Comparison of ENCODE assay signal across 1 fruit fly cellular context in the genomic region with DNA sequence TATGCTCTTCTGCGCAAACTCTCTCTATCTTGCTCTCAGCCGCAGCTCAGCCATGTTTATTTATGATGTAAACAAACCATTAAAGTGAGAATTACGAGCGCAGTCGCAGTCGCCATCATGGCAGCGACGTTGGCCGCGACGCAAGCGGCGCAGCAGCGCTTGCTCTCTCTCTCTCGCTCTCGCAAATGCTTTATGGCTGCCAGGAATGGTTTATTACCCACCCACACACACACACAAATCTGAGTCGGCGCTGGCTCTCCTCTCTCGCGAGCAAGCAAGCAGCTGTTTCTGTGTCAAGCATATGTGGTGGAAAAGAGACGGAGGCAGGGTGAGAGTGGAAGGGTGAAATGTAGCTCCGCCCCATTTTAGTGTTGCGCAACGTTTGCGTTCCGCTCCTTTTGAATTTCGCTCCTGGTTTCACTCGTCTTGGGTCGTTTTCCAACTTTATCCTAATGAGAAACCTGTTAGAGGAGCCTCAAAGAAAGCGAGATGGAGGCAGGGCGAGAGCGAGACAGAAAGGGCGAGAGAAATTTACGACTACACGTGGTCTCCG.
TF ChIP-seq lines count a peak whose summit lies in the region.

No protein-coding gene starts in this region.

TF ChIP-seq in whole organism, embryonic, 481 proteins besides CTCF, POLR2A, EP300 and RAD21 (continued from another document and continues in another):
- no peak for TF ChIP-seq CG12299 (tag; optimal IDR thresholded peaks at IDR 0.05; lab: Kevin White, UChicago)
- no peak for TF ChIP-seq MBD-R2 (GFP tag; IDR thresholded peaks at IDR 0.05; lab: Robert Waterston, UW)
- TF ChIP-seq CG18476 (GFP tag; optimal IDR thresholded peaks at IDR 0.05; lab: Kevin White, UChicago): no peak
- TF ChIP-seq ham (GFP tag; IDR thresholded peaks at IDR 0.05; lab: Robert Waterston, UW): no peak
- TF ChIP-seq CG1647 (GFP tag; optimal IDR thresholded peaks at IDR 0.05; lab: Kevin White, UChicago): no peak
- TF ChIP-seq ab (GFP tag; optimal IDR thresholded peaks at IDR 0.05; lab: Kevin White, UChicago): no peak
- no peak for TF ChIP-seq Optix (GFP tag; IDR thresholded peaks at IDR 0.05; lab: Robert Waterston, UW)
- no peak for TF ChIP-seq gfzf (GFP tag; optimal IDR thresholded peaks at IDR 0.05; lab: Kevin White, UChicago)
- no peak for TF ChIP-seq tio (GFP tag; optimal IDR thresholded peaks at IDR 0.05; lab: Kevin White, UChicago)
- TF ChIP-seq Side (GFP tag; optimal IDR thresholded peaks at IDR 0.05; lab: Kevin White, UChicago): no peak
- TF ChIP-seq CG17361 (GFP tag; IDR thresholded peaks at IDR 0.05; lab: Robert Waterston, UW): no peak
- no peak for TF ChIP-seq MESR4 (GFP tag; optimal IDR thresholded peaks at IDR 0.05; lab: Kevin White, UChicago)
- no peak for TF ChIP-seq CG10979 (tag; optimal IDR thresholded peaks at IDR 0.05; lab: Kevin White, UChicago)
- TF ChIP-seq psq (GFP tag; optimal IDR thresholded peaks at IDR 0.05; lab: Kevin White, UChicago): no peak
- no peak; the same call in 1 of the 2 replicates for TF ChIP-seq CG17328 (GFP tag; IDR thresholded peaks at IDR 0.05; lab: Robert Waterston, UW)
- TF ChIP-seq CG14860 (GFP tag; IDR thresholded peaks at IDR 0.05; lab: Robert Waterston, UW; ENCODE audit: partially characterized antibody): 0 out of 3 replicates have a peak, but pooled peaks have one; percentile 29
- TF ChIP-seq Blimp-1 (GFP tag; optimal IDR thresholded peaks at IDR 0.05; lab: Kevin White, UChicago): no peak
- TF ChIP-seq CG6272 (GFP tag; IDR thresholded peaks at IDR 0.05; lab: Robert Waterston, UW): no peak
- TF ChIP-seq CG8765 (GFP tag; IDR thresholded peaks at IDR 0.05; lab: Robert Waterston, UW): 0 out of 2 replicates have a peak, but pooled peaks have one; percentile 16
- TF ChIP-seq Poxn (GFP tag; IDR thresholded peaks at IDR 0.05; lab: Robert Waterston, UW): no peak
- TF ChIP-seq dan (GFP tag; IDR thresholded peaks at IDR 0.05; lab: Robert Waterston, UW): no peak
- TF ChIP-seq E2f2 (GFP tag; IDR thresholded peaks at IDR 0.05; lab: Robert Waterston, UW): no peak; the same call in 1 of the 2 replicates
- no peak for TF ChIP-seq CG3281 (GFP tag; optimal IDR thresholded peaks at IDR 0.05; lab: Kevin White, UChicago)
- TF ChIP-seq CG10366 (GFP tag; IDR thresholded peaks at IDR 0.05; lab: Robert Waterston, UW): no peak
- no peak for TF ChIP-seq CG7928 (GFP tag; optimal IDR thresholded peaks at IDR 0.05; lab: Kevin White, UChicago)
- no peak for TF ChIP-seq ash1 (GFP tag; optimal IDR thresholded peaks at IDR 0.05; lab: Kevin White, UChicago)
- TF ChIP-seq CG34376 (GFP tag; optimal IDR thresholded peaks at IDR 0.05; lab: Kevin White, UChicago): no peak
- TF ChIP-seq NfI (GFP tag; optimal IDR thresholded peaks at IDR 0.05; lab: Kevin White, UChicago): no peak
- no peak for TF ChIP-seq CG9817 (tag; optimal IDR thresholded peaks at IDR 0.05; lab: Kevin White, UChicago)
- TF ChIP-seq CG4707 (GFP tag; optimal IDR thresholded peaks at IDR 0.05; lab: Kevin White, UChicago): no peak
- no peak for TF ChIP-seq hkb (optimal IDR thresholded peaks at IDR 0.05; lab: Kevin White, UChicago)
- 0 out of 2 replicates have a peak, but pooled peaks have one; percentile 26 for TF ChIP-seq hkb (GFP tag; IDR thresholded peaks at IDR 0.05; lab: Robert Waterston, UW)
- TF ChIP-seq CG10147 (GFP tag; optimal IDR thresholded peaks at IDR 0.05; lab: Kevin White, UChicago): no peak
- no peak for TF ChIP-seq CG32772 (GFP tag; IDR thresholded peaks at IDR 0.05; lab: Robert Waterston, UW)
- no peak for TF ChIP-seq Dip2 (GFP tag; IDR thresholded peaks at IDR 0.05; lab: Robert Waterston, UW)
- no peak for TF ChIP-seq dimm (GFP tag; IDR thresholded peaks at IDR 0.05; lab: Robert Waterston, UW)
- TF ChIP-seq h (optimal IDR thresholded peaks at IDR 0.05; lab: Kevin White, UChicago): no peak
- peak; percentile 52 for TF ChIP-seq Neu2 (GFP tag; optimal IDR thresholded peaks at IDR 0.05; lab: Kevin White, UChicago; ENCODE audit: borderline replicate concordance)
- TF ChIP-seq B-H2 (GFP tag; optimal IDR thresholded peaks at IDR 0.05; lab: Kevin White, UChicago): peak; percentile 34
- TF ChIP-seq CG4730 (GFP tag; IDR thresholded peaks at IDR 0.05; lab: Robert Waterston, UW): no peak
- TF ChIP-seq CG13624 (GFP tag; optimal IDR thresholded peaks at IDR 0.05; lab: Kevin White, UChicago): no peak
- TF ChIP-seq sim (GFP tag; IDR thresholded peaks at IDR 0.05; lab: Robert Waterston, UW): no peak
- TF ChIP-seq GATAe (GFP tag; conservative IDR thresholded peaks at IDR 0.05; lab: Robert Waterston, UW): no peak
- no peak for TF ChIP-seq bab2 (GFP tag; optimal IDR thresholded peaks at IDR 0.05; lab: Kevin White, UChicago)
- TF ChIP-seq kni (GFP tag; optimal IDR thresholded peaks at IDR 0.05; lab: Kevin White, UChicago): peak; percentile 91
- TF ChIP-seq salm (tag; optimal IDR thresholded peaks at IDR 0.05; lab: Kevin White, UChicago): no peak
- TF ChIP-seq Deaf1 (tag; optimal IDR thresholded peaks at IDR 0.05; lab: Kevin White, UChicago): no peak
- TF ChIP-seq mirr (GFP tag; optimal IDR thresholded peaks at IDR 0.05; lab: Kevin White, UChicago): peak; percentile 0
- TF ChIP-seq CG42726 (GFP tag; IDR thresholded peaks at IDR 0.05; lab: Robert Waterston, UW; ENCODE audit: partially characterized antibody): no peak
- no peak for TF ChIP-seq CG3838 (GFP tag; optimal IDR thresholded peaks at IDR 0.05; lab: Kevin White, UChicago)
- TF ChIP-seq odd (GFP tag; optimal IDR thresholded peaks at IDR 0.05; lab: Kevin White, UChicago): no peak
- TF ChIP-seq CG2116 (GFP tag; optimal IDR thresholded peaks at IDR 0.05; lab: Kevin White, UChicago): peak; percentile 15
- TF ChIP-seq CG7839 (tag; optimal IDR thresholded peaks at IDR 0.05; lab: Kevin White, UChicago): no peak
- no peak for TF ChIP-seq HLH3B (GFP tag; IDR thresholded peaks at IDR 0.05; lab: Robert Waterston, UW)
- no peak for TF ChIP-seq CG10565 (GFP tag; optimal IDR thresholded peaks at IDR 0.05; lab: Kevin White, UChicago)
- no peak for TF ChIP-seq lmd (GFP tag; IDR thresholded peaks at IDR 0.05; lab: Robert Waterston, UW)
- TF ChIP-seq gsb (GFP tag; IDR thresholded peaks at IDR 0.05; lab: Robert Waterston, UW): no peak
- no peak for TF ChIP-seq CG6765 (GFP tag; optimal IDR thresholded peaks at IDR 0.05; lab: Kevin White, UChicago)
- TF ChIP-seq Sin3A (optimal IDR thresholded peaks at IDR 0.05; lab: Kevin White, UChicago): no peak
- peak; percentile 91 for TF ChIP-seq CG10267 (tag; optimal IDR thresholded peaks at IDR 0.05; lab: Kevin White, UChicago)
- TF ChIP-seq slbo (GFP tag; IDR thresholded peaks at IDR 0.05; lab: Robert Waterston, UW): no peak
- peak; percentile 100 for TF ChIP-seq Kr (GFP tag; optimal IDR thresholded peaks at IDR 0.05; lab: Kevin White, UChicago)
- TF ChIP-seq CG4617 (GFP tag; optimal IDR thresholded peaks at IDR 0.05; lab: Kevin White, UChicago; ENCODE audit: borderline replicate concordance): no peak
- no peak for TF ChIP-seq CG11093 (GFP tag; IDR thresholded peaks at IDR 0.05; lab: Robert Waterston, UW)
- peak; percentile 57 for TF ChIP-seq Abd-B (GFP tag; optimal IDR thresholded peaks at IDR 0.05; lab: Kevin White, UChicago)
- peak; percentile 18 for TF ChIP-seq lilli (GFP tag; optimal IDR thresholded peaks at IDR 0.05; lab: Kevin White, UChicago)
- TF ChIP-seq CG8388 (GFP tag; optimal IDR thresholded peaks at IDR 0.05; lab: Kevin White, UChicago): no peak
- no peak for TF ChIP-seq dmrt99B (tag; optimal IDR thresholded peaks at IDR 0.05; lab: Kevin White, UChicago)
- TF ChIP-seq trem (tag; optimal IDR thresholded peaks at IDR 0.05; lab: Kevin White, UChicago): peak; percentile 5
- TF ChIP-seq danr (GFP tag; IDR thresholded peaks at IDR 0.05; lab: Robert Waterston, UW): no peak
- TF ChIP-seq CG10321 (GFP tag; IDR thresholded peaks at IDR 0.05; lab: Robert Waterston, UW): peak; percentile 88
- TF ChIP-seq wek (GFP tag; optimal IDR thresholded peaks at IDR 0.05; lab: Kevin White, UChicago): peak; percentile 28
- TF ChIP-seq CG12219 (GFP tag; optimal IDR thresholded peaks at IDR 0.05; lab: Kevin White, UChicago): no peak
- peak; percentile 96 for TF ChIP-seq cg (GFP tag; optimal IDR thresholded peaks at IDR 0.05; lab: Kevin White, UChicago)
- 0 out of 2 replicates have a peak, but pooled peaks have one; percentile 33 for TF ChIP-seq ara (GFP tag; IDR thresholded peaks at IDR 0.05; lab: Robert Waterston, UW)
- TF ChIP-seq br (optimal IDR thresholded peaks at IDR 0.05; lab: Kevin White, UChicago): no peak
- TF ChIP-seq CG31224 (GFP tag; IDR thresholded peaks at IDR 0.05; lab: Robert Waterston, UW): no peak
- TF ChIP-seq CG11695 (GFP tag; IDR thresholded peaks at IDR 0.05; lab: Robert Waterston, UW): no peak
- no peak for TF ChIP-seq tup (GFP tag; optimal IDR thresholded peaks at IDR 0.05; lab: Kevin White, UChicago)
- TF ChIP-seq Dp (GFP tag; optimal IDR thresholded peaks at IDR 0.05; lab: Kevin White, UChicago): no peak
- TF ChIP-seq sob (GFP tag; IDR thresholded peaks at IDR 0.05; lab: Robert Waterston, UW): peak; percentile 30; the same call in 1 of the 2 replicates
- no peak for TF ChIP-seq bsh (GFP tag; optimal IDR thresholded peaks at IDR 0.05; lab: Kevin White, UChicago)
- no peak for TF ChIP-seq CG2889 (GFP tag; IDR thresholded peaks at IDR 0.05; lab: Robert Waterston, UW)
- TF ChIP-seq bigmax (GFP tag; optimal IDR thresholded peaks at IDR 0.05; lab: Kevin White, UChicago): no peak
- no peak for TF ChIP-seq hbn (GFP tag; IDR thresholded peaks at IDR 0.05; lab: Robert Waterston, UW; ENCODE audit: partially characterized antibody)
- peak in 1 of 2 experiments; percentile 70 for TF ChIP-seq crp (GFP tag; optimal IDR thresholded peaks at IDR 0.05; lab: Kevin White, UChicago)
- TF ChIP-seq toy (GFP tag; IDR thresholded peaks at IDR 0.05; lab: Robert Waterston, UW): no peak
- 0 out of 3 replicates have a peak, but pooled peaks have one; percentile 4 for TF ChIP-seq zfh1 (GFP tag; IDR thresholded peaks at IDR 0.05; lab: Robert Waterston, UW)
- TF ChIP-seq HmgD (GFP tag; optimal IDR thresholded peaks at IDR 0.05; lab: Kevin White, UChicago): peak; percentile 51
- TF ChIP-seq p53 (GFP tag; optimal IDR thresholded peaks at IDR 0.05; lab: Kevin White, UChicago): no peak
- no peak for TF ChIP-seq Gug (GFP tag; IDR thresholded peaks at IDR 0.05; lab: Robert Waterston, UW)
- TF ChIP-seq nerfin-1 (tag; optimal IDR thresholded peaks at IDR 0.05; lab: Kevin White, UChicago): peak; percentile 21
- TF ChIP-seq fd96Cb (tag; optimal IDR thresholded peaks at IDR 0.05; lab: Kevin White, UChicago): no peak
- TF ChIP-seq CG11247 (GFP tag; IDR thresholded peaks at IDR 0.05; lab: Robert Waterston, UW): 0 out of 2 replicates have a peak, but pooled peaks have one; percentile 30
- TF ChIP-seq CG16815 (GFP tag; optimal IDR thresholded peaks at IDR 0.05; lab: Kevin White, UChicago): no peak
- no peak for TF ChIP-seq Mad (GFP tag; optimal IDR thresholded peaks at IDR 0.05; lab: Kevin White, UChicago)
- no peak for TF ChIP-seq wor (GFP tag; IDR thresholded peaks at IDR 0.05; lab: Robert Waterston, UW)
- no peak for TF ChIP-seq CG15269 (tag; optimal IDR thresholded peaks at IDR 0.05; lab: Kevin White, UChicago)
- TF ChIP-seq ac (GFP tag; optimal IDR thresholded peaks at IDR 0.05; lab: Kevin White, UChicago): peak; percentile 91
- TF ChIP-seq Atf6 (GFP tag; IDR thresholded peaks at IDR 0.05; lab: Robert Waterston, UW): no peak
- TF ChIP-seq CG6813 (GFP tag; optimal IDR thresholded peaks at IDR 0.05; lab: Kevin White, UChicago): no peak
- no peak for TF ChIP-seq YL-1 (GFP tag; optimal IDR thresholded peaks at IDR 0.05; lab: Kevin White, UChicago)
- peak; percentile 51 for TF ChIP-seq sd (tag; optimal IDR thresholded peaks at IDR 0.05; lab: Kevin White, UChicago)
- TF ChIP-seq CrebB (tag; optimal IDR thresholded peaks at IDR 0.05; lab: Kevin White, UChicago): peak; percentile 35
- peak; percentile 62 for TF ChIP-seq gsb-n (tag; optimal IDR thresholded peaks at IDR 0.05; lab: Kevin White, UChicago)
- TF ChIP-seq Gsc (GFP tag; IDR thresholded peaks at IDR 0.05; lab: Robert Waterston, UW): no peak
- TF ChIP-seq vfl (GFP tag; optimal IDR thresholded peaks at IDR 0.05; lab: Kevin White, UChicago): peak; percentile 18
- TF ChIP-seq CG14667 (GFP tag; IDR thresholded peaks at IDR 0.05; lab: Robert Waterston, UW): no peak
- no peak for TF ChIP-seq CG8359 (GFP tag; optimal IDR thresholded peaks at IDR 0.05; lab: Kevin White, UChicago; ENCODE audit: borderline replicate concordance)
- TF ChIP-seq lov (optimal IDR thresholded peaks at IDR 0.05; lab: Kevin White, UChicago): no peak
- TF ChIP-seq lov (GFP tag; IDR thresholded peaks at IDR 0.05; lab: Robert Waterston, UW): no peak; the same call in 2 of the 3 replicates
- no peak for TF ChIP-seq Dad (GFP tag; optimal IDR thresholded peaks at IDR 0.05; lab: Kevin White, UChicago)
- no peak for TF ChIP-seq Mes4 (GFP tag; optimal IDR thresholded peaks at IDR 0.05; lab: Kevin White, UChicago)
- TF ChIP-seq CG6683 (GFP tag; optimal IDR thresholded peaks at IDR 0.05; lab: Kevin White, UChicago): no peak
- TF ChIP-seq nom (GFP tag; optimal IDR thresholded peaks at IDR 0.05; lab: Kevin White, UChicago): peak; percentile 11
- TF ChIP-seq Jarid2 (GFP tag; optimal IDR thresholded peaks at IDR 0.05; lab: Kevin White, UChicago): peak; percentile 43
- TF ChIP-seq Awh (GFP tag; IDR thresholded peaks at IDR 0.05; lab: Robert Waterston, UW): no peak
- no peak for TF ChIP-seq Fer3 (tag; optimal IDR thresholded peaks at IDR 0.05; lab: Kevin White, UChicago)
- no peak for TF ChIP-seq CG6689 (GFP tag; IDR thresholded peaks at IDR 0.05; lab: Robert Waterston, UW)
- TF ChIP-seq row (GFP tag; IDR thresholded peaks at IDR 0.05; lab: Robert Waterston, UW): no peak; the same call in 2 of the 3 replicates
- TF ChIP-seq klu (GFP tag; IDR thresholded peaks at IDR 0.05; lab: Robert Waterston, UW): no peak
- no peak for TF ChIP-seq Drgx (GFP tag; IDR thresholded peaks at IDR 0.05; lab: Robert Waterston, UW)
- TF ChIP-seq CG17568 (GFP tag; optimal IDR thresholded peaks at IDR 0.05; lab: Kevin White, UChicago): no peak
- no peak for TF ChIP-seq en (GFP tag; optimal IDR thresholded peaks at IDR 0.05; lab: Kevin White, UChicago)
- no peak for TF ChIP-seq CkIIα-i1 (GFP tag; IDR thresholded peaks at IDR 0.05; lab: Robert Waterston, UW)
- no peak for TF ChIP-seq Ssrp (tag; optimal IDR thresholded peaks at IDR 0.05; lab: Kevin White, UChicago)
- TF ChIP-seq corto (GFP tag; optimal IDR thresholded peaks at IDR 0.05; lab: Kevin White, UChicago): no peak
- TF ChIP-seq Adf1 (GFP tag; IDR thresholded peaks at IDR 0.05; lab: Robert Waterston, UW): peak; percentile 100
- no peak for TF ChIP-seq CG31388 (GFP tag; optimal IDR thresholded peaks at IDR 0.05; lab: Kevin White, UChicago)
- peak; percentile 10 for TF ChIP-seq Xbp1 (GFP tag; optimal IDR thresholded peaks at IDR 0.05; lab: Kevin White, UChicago)
